Fruit fly (Drosophila melanogaster) Kc167 (cell line): ENCODE measurements around the gene CG8136.

Experiments
- Myc ChIP-seq: fragments of >200 bp; optimal IDR thresholded peaks from 2 replicates; lab custom pipeline; 2017; ENCODE audit warnings: missing external identifiers
- Sin3A ChIP-seq: fragments of >200 bp; optimal IDR thresholded peaks from 2 replicates; lab custom pipeline; 2018; ENCODE audit warnings: missing external identifiers
- h ChIP-seq: fragments of >200 bp; optimal IDR thresholded peaks from 3 replicates; lab custom pipeline; 2018; ENCODE audit warnings: missing external identifiers
- insv ChIP-seq: fragments of >200 bp; optimal IDR thresholded peaks from 3 replicates; lab custom pipeline; 2018; ENCODE audit warnings: missing external identifiers
- psq ChIP-seq: fragments of >200 bp; optimal IDR thresholded peaks from 2 replicates; lab custom pipeline; 2017; ENCODE audit warnings: missing external identifiers
- ttk ChIP-seq: sonication (Bioruptor generic); optimal IDR thresholded peaks from 2 replicates; lab custom pipeline; 2017; ENCODE audit warnings: missing external identifiers

DNA sequence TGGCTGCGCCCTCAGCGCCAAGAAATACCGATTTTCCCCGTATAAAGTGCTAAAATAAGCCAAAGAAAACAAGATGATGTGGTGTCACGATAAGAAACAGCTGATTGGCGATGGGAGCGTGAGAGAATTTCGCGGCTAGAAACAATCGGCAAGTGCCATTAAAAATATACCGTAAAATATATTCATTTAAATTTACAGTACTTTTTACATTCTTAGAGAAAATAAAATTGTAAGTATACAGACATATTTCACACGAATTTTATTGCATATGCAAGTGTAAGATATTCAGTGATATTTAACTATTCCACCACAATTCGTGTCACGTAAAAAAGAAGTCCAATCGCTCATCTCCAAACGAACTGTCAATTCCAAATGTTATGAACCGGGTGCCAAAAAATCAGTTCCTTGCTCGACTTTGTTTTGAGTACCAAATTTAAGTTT is 44.6 kb upstream of the CG8136 start, which contains the start of the genes Unc50, CG11755 and CG8043:
- TF ChIP-seq ttk (no peak), Myc (lab: Kevin White, UChicago) (no peak), Sin3A (lab: Kevin White, UChicago) (no peak), psq (no peak), h (lab: Kevin White, UChicago) (no peak), insv (lab: Kevin White, UChicago) (no peak)
